In genomic region chrX:13277580-13278467, dm6 we compare ENCODE assay signal across 1 fruit fly cellular context.
TF ChIP-seq lines count a peak whose summit lies in the region.

No protein-coding gene starts in this region.

TF ChIP-seq in whole organism, embryonic, 481 proteins besides CTCF, POLR2A, EP300 and RAD21 (continued from another document and continues in another):
- TF ChIP-seq dati (GFP tag; IDR thresholded peaks at IDR 0.05; lab: Robert Waterston, UW) (no peak), kay (GFP tag; optimal IDR thresholded peaks at IDR 0.05; lab: Kevin White, UChicago) (no peak), bowl (GFP tag; IDR thresholded peaks at IDR 0.05; lab: Robert Waterston, UW) (no peak), z (GFP tag; IDR thresholded peaks at IDR 0.05; lab: Robert Waterston, UW) (no peak), CG10959 (GFP tag; IDR thresholded peaks at IDR 0.05; lab: Robert Waterston, UW) (no peak), CG10209 (GFP tag; optimal IDR thresholded peaks at IDR 0.05; lab: Kevin White, UChicago) (no peak), NK7.1 (GFP tag; optimal IDR thresholded peaks at IDR 0.05; lab: Kevin White, UChicago) (no peak), CG5180 (GFP tag; optimal IDR thresholded peaks at IDR 0.05; lab: Kevin White, UChicago) (no peak), CG30020 (tag; optimal IDR thresholded peaks at IDR 0.05; lab: Kevin White, UChicago) (no peak), TFAM (GFP tag; optimal IDR thresholded peaks at IDR 0.05; lab: Kevin White, UChicago) (no peak), chn (GFP tag; optimal IDR thresholded peaks at IDR 0.05; lab: Kevin White, UChicago) (no peak), CG15479 (GFP tag; optimal IDR thresholded peaks at IDR 0.05; lab: Kevin White, UChicago) (peak; percentile 17), ken (GFP tag; IDR thresholded peaks at IDR 0.05; lab: Robert Waterston, UW) (no peak), ATbp (GFP tag; optimal IDR thresholded peaks at IDR 0.05; lab: Kevin White, UChicago) (no peak), CG6791 (GFP tag; IDR thresholded peaks at IDR 0.05; lab: Robert Waterston, UW; ENCODE audit: partially characterized antibody) (0 out of 3 replicates have a peak, but pooled peaks have one; percentile 30), CG5245 (GFP tag; optimal IDR thresholded peaks at IDR 0.05; lab: Kevin White, UChicago) (no peak), nau (GFP tag; optimal IDR thresholded peaks at IDR 0.05; lab: Kevin White, UChicago) (no peak), pb (GFP tag; optimal IDR thresholded peaks at IDR 0.05; lab: Kevin White, UChicago) (no peak), CG6683 (GFP tag; optimal IDR thresholded peaks at IDR 0.05; lab: Kevin White, UChicago) (no peak), ind (GFP tag; optimal IDR thresholded peaks at IDR 0.05; lab: Kevin White, UChicago) (no peak), CG15601 (tag; optimal IDR thresholded peaks at IDR 0.05; lab: Kevin White, UChicago) (no peak), B-H2 (GFP tag; optimal IDR thresholded peaks at IDR 0.05; lab: Kevin White, UChicago) (no peak), CG43689 (GFP tag; IDR thresholded peaks at IDR 0.05; lab: Robert Waterston, UW) (no peak), CG16779 (GFP tag; IDR thresholded peaks at IDR 0.05; lab: Robert Waterston, UW) (no peak), Nf-YA (GFP tag; IDR thresholded peaks at IDR 0.05; lab: Robert Waterston, UW) (no peak), CG16813 (GFP tag; IDR thresholded peaks at IDR 0.05; lab: Robert Waterston, UW; ENCODE audit: partially characterized antibody) (no peak), CG7556 (GFP tag; optimal IDR thresholded peaks at IDR 0.05; lab: Kevin White, UChicago) (no peak), eve (GFP tag; optimal IDR thresholded peaks at IDR 0.05; lab: Kevin White, UChicago) (peak in 1 of 2 experiments; percentile 25), HLH4C (GFP tag; IDR thresholded peaks at IDR 0.05; lab: Robert Waterston, UW; ENCODE audit: partially characterized antibody) (no peak), CG17186 (GFP tag; optimal IDR thresholded peaks at IDR 0.05; lab: Kevin White, UChicago) (no peak), prd (optimal IDR thresholded peaks at IDR 0.05; lab: Kevin White, UChicago) (no peak), prd (GFP tag; IDR thresholded peaks at IDR 0.05; lab: Robert Waterston, UW) (peak; percentile 39; the same call in 1 of the 3 replicates), en (GFP tag; optimal IDR thresholded peaks at IDR 0.05; lab: Kevin White, UChicago) (no peak), ERR (GFP tag; optimal IDR thresholded peaks at IDR 0.05; lab: Kevin White, UChicago) (no peak), fd102C (GFP tag; optimal IDR thresholded peaks at IDR 0.05; lab: Kevin White, UChicago) (no peak), CG14014 (GFP tag; IDR thresholded peaks at IDR 0.05; lab: Robert Waterston, UW) (0 out of 2 replicates have a peak, but pooled peaks have one; percentile 33), bigmax (GFP tag; optimal IDR thresholded peaks at IDR 0.05; lab: Kevin White, UChicago) (no peak), ci (GFP tag; IDR thresholded peaks at IDR 0.05; lab: Robert Waterston, UW) (peak; percentile 36; the same call in 1 of the 3 replicates), CG2129 (GFP tag; IDR thresholded peaks at IDR 0.05; lab: Robert Waterston, UW; ENCODE audit: partially characterized antibody) (no peak), ab (GFP tag; optimal IDR thresholded peaks at IDR 0.05; lab: Kevin White, UChicago) (no peak), GATAe (GFP tag; conservative IDR thresholded peaks at IDR 0.05; lab: Robert Waterston, UW) (no peak), Camta (GFP tag; optimal IDR thresholded peaks at IDR 0.05; lab: Kevin White, UChicago) (no peak), CG6854 (GFP tag; optimal IDR thresholded peaks at IDR 0.05; lab: Kevin White, UChicago) (no peak), btn (GFP tag; optimal IDR thresholded peaks at IDR 0.05; lab: Kevin White, UChicago) (no peak), Neu2 (GFP tag; optimal IDR thresholded peaks at IDR 0.05; lab: Kevin White, UChicago; ENCODE audit: borderline replicate concordance) (no peak), Dip2 (GFP tag; IDR thresholded peaks at IDR 0.05; lab: Robert Waterston, UW) (no peak), Nf-YB (GFP tag; optimal IDR thresholded peaks at IDR 0.05; lab: Kevin White, UChicago) (no peak), CG11398 (GFP tag; optimal IDR thresholded peaks at IDR 0.05; lab: Kevin White, UChicago) (no peak), HLHmδ (GFP tag; optimal IDR thresholded peaks at IDR 0.05; lab: Kevin White, UChicago) (no peak), CG14441 (GFP tag; IDR thresholded peaks at IDR 0.05; lab: Robert Waterston, UW) (peak; percentile 30; the same call in 1 of the 2 replicates), disco-r (GFP tag; optimal IDR thresholded peaks at IDR 0.05; lab: Kevin White, UChicago) (no peak), az2 (GFP tag; optimal IDR thresholded peaks at IDR 0.05; lab: Kevin White, UChicago) (no peak), ems (GFP tag; optimal IDR thresholded peaks at IDR 0.05; lab: Kevin White, UChicago) (peak; percentile 21), Ravus (GFP tag; IDR thresholded peaks at IDR 0.05; lab: Robert Waterston, UW) (no peak), CG11247 (GFP tag; IDR thresholded peaks at IDR 0.05; lab: Robert Waterston, UW) (no peak), gt (GFP tag; IDR thresholded peaks at IDR 0.05; lab: Robert Waterston, UW) (no peak), CG10654 (GFP tag; optimal IDR thresholded peaks at IDR 0.05; lab: Kevin White, UChicago) (no peak), BtbVII (GFP tag; optimal IDR thresholded peaks at IDR 0.05; lab: Kevin White, UChicago) (no peak), CG16863 (GFP tag; optimal IDR thresholded peaks at IDR 0.05; lab: Kevin White, UChicago) (no peak), CG1792 (GFP tag; optimal IDR thresholded peaks at IDR 0.05; lab: Kevin White, UChicago) (no peak), abd-A (tag; optimal IDR thresholded peaks at IDR 0.05; lab: Kevin White, UChicago) (no peak), NfI (GFP tag; optimal IDR thresholded peaks at IDR 0.05; lab: Kevin White, UChicago) (peak; percentile 26), CG11696 (GFP tag; IDR thresholded peaks at IDR 0.05; lab: Robert Waterston, UW) (peak; percentile 96), CG12155 (GFP tag; optimal IDR thresholded peaks at IDR 0.05; lab: Kevin White, UChicago) (no peak), Hr39 (optimal IDR thresholded peaks at IDR 0.05; lab: Kevin White, UChicago) (no peak), BEAF-32 (GFP tag; optimal IDR thresholded peaks at IDR 0.05; lab: Kevin White, UChicago) (no peak), Awh (GFP tag; IDR thresholded peaks at IDR 0.05; lab: Robert Waterston, UW) (no peak), CG3847 (GFP tag; IDR thresholded peaks at IDR 0.05; lab: Robert Waterston, UW) (no peak), CG12744 (GFP tag; optimal IDR thresholded peaks at IDR 0.05; lab: Kevin White, UChicago) (no peak), CG7271 (tag; optimal IDR thresholded peaks at IDR 0.05; lab: Kevin White, UChicago) (no peak), CG1603 (tag; optimal IDR thresholded peaks at IDR 0.05; lab: Kevin White, UChicago) (peak; percentile 5), CG6813 (GFP tag; optimal IDR thresholded peaks at IDR 0.05; lab: Kevin White, UChicago) (no peak), gsb-n (tag; optimal IDR thresholded peaks at IDR 0.05; lab: Kevin White, UChicago) (no peak), CG1647 (GFP tag; optimal IDR thresholded peaks at IDR 0.05; lab: Kevin White, UChicago) (peak; percentile 24), CG11456 (GFP tag; IDR thresholded peaks at IDR 0.05; lab: Robert Waterston, UW) (no peak), sd (tag; optimal IDR thresholded peaks at IDR 0.05; lab: Kevin White, UChicago) (no peak), CG2889 (GFP tag; IDR thresholded peaks at IDR 0.05; lab: Robert Waterston, UW) (no peak), Usf (GFP tag; optimal IDR thresholded peaks at IDR 0.05; lab: Kevin White, UChicago) (no peak), Meics (GFP tag; optimal IDR thresholded peaks at IDR 0.05; lab: Kevin White, UChicago) (peak; percentile 9), onecut (GFP tag; IDR thresholded peaks at IDR 0.05; lab: Robert Waterston, UW) (no peak), da (GFP tag; optimal IDR thresholded peaks at IDR 0.05; lab: Kevin White, UChicago) (no peak), klu (GFP tag; IDR thresholded peaks at IDR 0.05; lab: Robert Waterston, UW) (no peak), CG15696 (tag; optimal IDR thresholded peaks at IDR 0.05; lab: Kevin White, UChicago) (no peak), nerfin-2 (GFP tag; IDR thresholded peaks at IDR 0.05; lab: Robert Waterston, UW; ENCODE audit: partially characterized antibody) (no peak), CG17385 (GFP tag; optimal IDR thresholded peaks at IDR 0.05; lab: Kevin White, UChicago) (no peak), CG10565 (GFP tag; optimal IDR thresholded peaks at IDR 0.05; lab: Kevin White, UChicago) (no peak), CG8089 (GFP tag; optimal IDR thresholded peaks at IDR 0.05; lab: Kevin White, UChicago) (no peak), vfl (GFP tag; optimal IDR thresholded peaks at IDR 0.05; lab: Kevin White, UChicago) (no peak), CG15073 (GFP tag; optimal IDR thresholded peaks at IDR 0.05; lab: Kevin White, UChicago) (no peak), gcm (GFP tag; optimal IDR thresholded peaks at IDR 0.05; lab: Kevin White, UChicago) (no peak), nom (GFP tag; optimal IDR thresholded peaks at IDR 0.05; lab: Kevin White, UChicago) (no peak), CG31224 (GFP tag; IDR thresholded peaks at IDR 0.05; lab: Robert Waterston, UW) (no peak), CG11695 (GFP tag; IDR thresholded peaks at IDR 0.05; lab: Robert Waterston, UW) (no peak), Drgx (GFP tag; IDR thresholded peaks at IDR 0.05; lab: Robert Waterston, UW) (peak; percentile 35; the same call in 1 of the 2 replicates), crc (GFP tag; optimal IDR thresholded peaks at IDR 0.05; lab: Kevin White, UChicago) (no peak), CG1024 (GFP tag; IDR thresholded peaks at IDR 0.05; lab: Robert Waterston, UW) (no peak), CG12942 (GFP tag; optimal IDR thresholded peaks at IDR 0.05; lab: Kevin White, UChicago) (no peak), zfh2 (GFP tag; optimal IDR thresholded peaks at IDR 0.05; lab: Kevin White, UChicago) (peak; percentile 2), tio (GFP tag; optimal IDR thresholded peaks at IDR 0.05; lab: Kevin White, UChicago) (no peak), maf-S (GFP tag; optimal IDR thresholded peaks at IDR 0.05; lab: Kevin White, UChicago) (no peak), Hr3 (GFP tag; optimal IDR thresholded peaks at IDR 0.05; lab: Kevin White, UChicago) (no peak), CG16815 (GFP tag; optimal IDR thresholded peaks at IDR 0.05; lab: Kevin White, UChicago) (no peak), CG17612 (GFP tag; IDR thresholded peaks at IDR 0.05; lab: Robert Waterston, UW) (no peak), Lpt (GFP tag; optimal IDR thresholded peaks at IDR 0.05; lab: Kevin White, UChicago) (no peak), CG10274 (GFP tag; optimal IDR thresholded peaks at IDR 0.05; lab: Kevin White, UChicago) (peak; percentile 81), mirr (GFP tag; optimal IDR thresholded peaks at IDR 0.05; lab: Kevin White, UChicago) (no peak), tgo (GFP tag; IDR thresholded peaks at IDR 0.05; lab: Robert Waterston, UW) (no peak), B-H1 (GFP tag; IDR thresholded peaks at IDR 0.05; lab: Robert Waterston, UW) (peak; percentile 24; the same call in 1 of the 3 replicates), Poxn (GFP tag; IDR thresholded peaks at IDR 0.05; lab: Robert Waterston, UW) (no peak), croc (GFP tag; conservative IDR thresholded peaks at IDR 0.05; lab: Robert Waterston, UW) (no peak), sob (GFP tag; IDR thresholded peaks at IDR 0.05; lab: Robert Waterston, UW) (0 out of 2 replicates have a peak, but pooled peaks have one; percentile 32), CG11093 (GFP tag; IDR thresholded peaks at IDR 0.05; lab: Robert Waterston, UW) (no peak), CG3281 (GFP tag; optimal IDR thresholded peaks at IDR 0.05; lab: Kevin White, UChicago) (no peak), pum (GFP tag; optimal IDR thresholded peaks at IDR 0.05; lab: Kevin White, UChicago) (no peak), CG8388 (GFP tag; optimal IDR thresholded peaks at IDR 0.05; lab: Kevin White, UChicago) (no peak), tna (GFP tag; IDR thresholded peaks at IDR 0.05; lab: Robert Waterston, UW; ENCODE audit: partially characterized antibody) (no peak), row (GFP tag; IDR thresholded peaks at IDR 0.05; lab: Robert Waterston, UW) (peak; percentile 32), org-1 (GFP tag; optimal IDR thresholded peaks at IDR 0.05; lab: Kevin White, UChicago) (no peak), Stat92E (GFP tag; optimal IDR thresholded peaks at IDR 0.05; lab: Kevin White, UChicago) (no peak), CG15514 (GFP tag; optimal IDR thresholded peaks at IDR 0.05; lab: Kevin White, UChicago) (no peak), CG6272 (GFP tag; IDR thresholded peaks at IDR 0.05; lab: Robert Waterston, UW) (no peak), CG8478 (optimal IDR thresholded peaks at IDR 0.05; lab: Kevin White, UChicago) (no peak), Hmx (GFP tag; optimal IDR thresholded peaks at IDR 0.05; lab: Kevin White, UChicago) (no peak), CG7987 (GFP tag; optimal IDR thresholded peaks at IDR 0.05; lab: Kevin White, UChicago) (no peak), CG7372 (GFP tag; IDR thresholded peaks at IDR 0.05; lab: Robert Waterston, UW) (no peak), Side (GFP tag; optimal IDR thresholded peaks at IDR 0.05; lab: Kevin White, UChicago) (no peak), Mes4 (GFP tag; optimal IDR thresholded peaks at IDR 0.05; lab: Kevin White, UChicago) (no peak), Mad (GFP tag; optimal IDR thresholded peaks at IDR 0.05; lab: Kevin White, UChicago) (no peak), sens-2 (GFP tag; IDR thresholded peaks at IDR 0.05; lab: Robert Waterston, UW) (no peak), CG17912 (GFP tag; optimal IDR thresholded peaks at IDR 0.05; lab: Kevin White, UChicago) (no peak), CG9609 (GFP tag; optimal IDR thresholded peaks at IDR 0.05; lab: Kevin White, UChicago) (no peak), CG9797 (GFP tag; optimal IDR thresholded peaks at IDR 0.05; lab: Kevin White, UChicago) (no peak), mld (GFP tag; IDR thresholded peaks at IDR 0.05; lab: Robert Waterston, UW; ENCODE audit: partially characterized antibody) (no peak), CG8944 (GFP tag; optimal IDR thresholded peaks at IDR 0.05; lab: Kevin White, UChicago) (no peak), Optix (GFP tag; IDR thresholded peaks at IDR 0.05; lab: Robert Waterston, UW) (no peak), CG4404 (GFP tag; IDR thresholded peaks at IDR 0.05; lab: Robert Waterston, UW) (no peak), lov (optimal IDR thresholded peaks at IDR 0.05; lab: Kevin White, UChicago) (no peak), lov (GFP tag; IDR thresholded peaks at IDR 0.05; lab: Robert Waterston, UW) (no peak)
